Fruit fly (Drosophila melanogaster) whole organism, adult: ENCODE results near the gene CG33932.

Source experiments
- CG11617 ChIP-seq: fragments of 200-800 bp; sonication (Bioruptor generic); optimal IDR thresholded peaks from 2 replicates; lab custom pipeline; 2017; ENCODE audit warnings: mild to moderate bottlenecking, missing biosample characterization, missing genetic modification reagents, missing genetic modification characterization
- CG14711 ChIP-seq: fragments of 200-800 bp; sonication (Bioruptor generic); optimal IDR thresholded peaks from 2 replicates; lab custom pipeline; 2018; ENCODE audit warnings: missing biosample characterization, mild to moderate bottlenecking, missing genetic modification characterization, moderate library complexity
- CG1620 ChIP-seq: fragments of 200-800 bp; sonication (Bioruptor generic); optimal IDR thresholded peaks from 2 replicates; lab custom pipeline; 2016; ENCODE audit warnings: missing biosample characterization, missing genetic modification characterization
- CG5204 ChIP-seq: fragments of 200-800 bp; sonication (Bioruptor generic); optimal IDR thresholded peaks from 2 replicates; lab custom pipeline; 2016; ENCODE audit warnings: missing biosample characterization, missing genetic modification characterization
- Clk ChIP-seq: fragments of 200-800 bp; sonication (Bioruptor generic); optimal IDR thresholded peaks from 2 replicates; lab custom pipeline; 2017; ENCODE audit warnings: missing biosample characterization, missing genetic modification characterization
- Hr96 ChIP-seq: fragments of 200-800 bp; sonication (Bioruptor generic); optimal IDR thresholded peaks from 2 replicates; lab custom pipeline; 2016; ENCODE audit warnings: missing biosample characterization, missing genetic modification characterization
- bab1 ChIP-seq: fragments of 200-800 bp; sonication (Bioruptor generic); optimal IDR thresholded peaks from 3 replicates; lab custom pipeline; 2019; ENCODE audit warnings: missing biosample characterization, mild to moderate bottlenecking, missing genetic modification characterization, moderate library complexity
- cic ChIP-seq: fragments of 200-800 bp; sonication (Bioruptor generic); optimal IDR thresholded peaks from 2 replicates; lab custom pipeline; 2017; ENCODE audit warnings: missing biosample characterization, mild to moderate bottlenecking, missing genetic modification characterization, moderate library complexity
- cnc ChIP-seq, 2 experiments: fragments of >200 bp; optimal IDR thresholded peaks; 2 replicates each; lab custom pipeline; 2017
- kay ChIP-seq: fragments of 200-800 bp; sonication (Bioruptor generic); peaks from one replicate; lab custom pipeline; 2016; ENCODE audit warnings: missing biosample characterization, missing genetic modification characterization, borderline replicate concordance
- ovo ChIP-seq: fragments of 200-800 bp; sonication (Bioruptor generic); optimal IDR thresholded peaks from 2 replicates; lab custom pipeline; 2016; ENCODE audit warnings: missing biosample characterization, missing genetic modification characterization
- pad ChIP-seq: fragments of 200-800 bp; sonication (Bioruptor generic); optimal IDR thresholded peaks from 3 replicates; lab custom pipeline; 2017; ENCODE audit warnings: missing biosample characterization, missing genetic modification characterization, mild to moderate bottlenecking, moderate library complexity, missing genetic modification reagents

dm6 chrX:19696845-19697244, 47.4 kb upstream of the CG33932 start, which contains the start of gene Cdc42:
- no peak for TF ChIP-seq kay
- TF ChIP-seq CG11617 (GFP tag; lab: Kevin White, UChicago), result no peak
- TF ChIP-seq CG1620 (GFP tag; lab: Kevin White, UChicago), result peak; percentile 7
- no peak for TF ChIP-seq ovo
- no peak for TF ChIP-seq pad (GFP tag; lab: Kevin White, UChicago)
- TF ChIP-seq cic (GFP tag; lab: Kevin White, UChicago), result no peak
- TF ChIP-seq CG14711 (tag; lab: Kevin White, UChicago), result peak; percentile 1
- TF ChIP-seq CG5204 (GFP tag; lab: Kevin White, UChicago), result no peak
- TF ChIP-seq bab1, result no peak
- no peak for TF ChIP-seq Hr96 (GFP tag; lab: Kevin White, UChicago)
- no peak for TF ChIP-seq cnc (optimal IDR thresholded peaks at IDR 0.05; lab: Kevin White, UChicago)
- TF ChIP-seq Clk (GFP tag; lab: Kevin White, UChicago), result no peak
